Worm (Caenorhabditis elegans) whole organism, young adult: ENCODE measurements around the gene tsp-6.

ENCODE experiments used
- F52B5.7 ChIP-seq: sonication (generic microtip); optimal IDR thresholded peaks from 2 replicates; lab custom pipeline; 2016; ENCODE audit warnings: mild to moderate bottlenecking, missing genetic modification characterization, missing compliant biosample characterization
- chd-7 ChIP-seq: sonication (generic microtip); optimal IDR thresholded peaks from 2 replicates; lab custom pipeline; 2016; ENCODE audit warnings: mild to moderate bottlenecking, missing genetic modification characterization, moderate library complexity, missing compliant biosample characterization
- him-1 ChIP-seq: sonication (generic microtip); optimal IDR thresholded peaks from 2 replicates; lab custom pipeline; 2016; ENCODE audit warnings: missing genotype, missing genetic modification reagents, missing genetic modification characterization, missing compliant biosample characterization
- lsl-1 ChIP-seq: fragments of 200-800 bp; sonication (Bioruptor generic); optimal IDR thresholded peaks from 2 replicates; lab custom pipeline; 2018; ENCODE audit warnings: mild to moderate bottlenecking, missing genetic modification characterization, moderate library complexity, missing compliant biosample characterization
- mxl-1 ChIP-seq: sonication (generic microtip); optimal IDR thresholded peaks from 2 replicates; lab custom pipeline; 2016; ENCODE audit warnings: missing genetic modification characterization, missing compliant biosample characterization
- nhr-179 ChIP-seq: sonication (generic microtip); optimal IDR thresholded peaks from 2 replicates; lab custom pipeline; 2016; ENCODE audit warnings: mild to moderate bottlenecking, missing genetic modification characterization, missing compliant biosample characterization
- nhr-90 ChIP-seq: sonication (generic microtip); optimal IDR thresholded peaks from 2 replicates; lab custom pipeline; 2016; ENCODE audit warnings: missing genotype, mild to moderate bottlenecking, missing genetic modification characterization, missing compliant biosample characterization
- pbrm-1 ChIP-seq: fragments of 200-800 bp; sonication (Bioruptor generic); IDR thresholded peaks from 2 replicates; pipeline ENCODE4 v1.3.6; 2022; ENCODE audit warnings: missing genetic modification reagents, missing genetic modification characterization, missing compliant biosample characterization
- pha-4 ChIP-seq: fragments of 150-350 bp; sonication (generic microtip); optimal IDR thresholded peaks from 2 replicates; lab custom pipeline; 2014; ENCODE audit warnings: missing biosample characterization, missing genetic modification reagents, missing genetic modification characterization
- repo-1 ChIP-seq: sonication (generic microtip); optimal IDR thresholded peaks from 2 replicates; lab custom pipeline; 2017; ENCODE audit warnings: mild to moderate bottlenecking, missing genetic modification characterization, missing compliant biosample characterization
- unc-130 ChIP-seq: sonication (generic microtip); optimal IDR thresholded peaks from 2 replicates; lab custom pipeline; 2016; ENCODE audit warnings: missing genetic modification reagents, missing genetic modification characterization, missing compliant biosample characterization

DNA sequence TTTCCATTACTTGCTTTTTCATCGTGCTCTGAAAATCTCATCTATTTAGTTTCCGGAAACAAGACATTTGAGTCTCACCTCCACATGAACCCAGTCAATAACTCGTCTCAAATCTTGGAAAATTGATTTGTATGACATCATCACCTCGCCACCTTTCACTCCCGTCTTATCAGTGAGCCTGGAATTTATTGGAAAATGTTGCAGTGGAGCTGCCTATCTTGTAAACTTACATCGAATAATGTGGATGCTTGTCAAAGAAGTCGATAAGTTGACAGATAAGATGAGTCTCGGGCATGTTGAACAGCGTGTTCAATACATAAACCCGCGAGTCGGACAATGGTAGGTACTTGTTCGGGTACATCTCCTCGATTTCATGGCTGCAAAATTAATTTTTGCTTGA lies 16.5 kb downstream of the tsp-6 start:
- no peak for TF ChIP-seq nhr-179 (tag; lab: Kevin White, UChicago)
- no peak for TF ChIP-seq him-1 (tag; lab: Kevin White, UChicago)
- TF ChIP-seq pha-4 (tag; lab: Kevin White, UChicago) = no peak
- no peak for TF ChIP-seq lsl-1 (GFP tag; lab: Kevin White, UChicago)
- TF ChIP-seq chd-7 (tag; lab: Kevin White, UChicago) = no peak
- no peak for TF ChIP-seq pbrm-1 (GFP tag; lab: Robert Waterston, UW)
- TF ChIP-seq mxl-1 (tag; lab: Kevin White, UChicago) = no peak
- no peak for TF ChIP-seq nhr-90 (tag; lab: Kevin White, UChicago)
- no peak for TF ChIP-seq unc-130 (GFP tag; lab: Kevin White, UChicago)
- no peak for TF ChIP-seq repo-1 (tag; lab: Kevin White, UChicago)
- TF ChIP-seq F52B5.7 (tag; lab: Kevin White, UChicago) = no peak
